Worm (Caenorhabditis elegans): ENCODE data around the gene Y55B1AR.4.

Gene Y55B1AR.4

DNA sequence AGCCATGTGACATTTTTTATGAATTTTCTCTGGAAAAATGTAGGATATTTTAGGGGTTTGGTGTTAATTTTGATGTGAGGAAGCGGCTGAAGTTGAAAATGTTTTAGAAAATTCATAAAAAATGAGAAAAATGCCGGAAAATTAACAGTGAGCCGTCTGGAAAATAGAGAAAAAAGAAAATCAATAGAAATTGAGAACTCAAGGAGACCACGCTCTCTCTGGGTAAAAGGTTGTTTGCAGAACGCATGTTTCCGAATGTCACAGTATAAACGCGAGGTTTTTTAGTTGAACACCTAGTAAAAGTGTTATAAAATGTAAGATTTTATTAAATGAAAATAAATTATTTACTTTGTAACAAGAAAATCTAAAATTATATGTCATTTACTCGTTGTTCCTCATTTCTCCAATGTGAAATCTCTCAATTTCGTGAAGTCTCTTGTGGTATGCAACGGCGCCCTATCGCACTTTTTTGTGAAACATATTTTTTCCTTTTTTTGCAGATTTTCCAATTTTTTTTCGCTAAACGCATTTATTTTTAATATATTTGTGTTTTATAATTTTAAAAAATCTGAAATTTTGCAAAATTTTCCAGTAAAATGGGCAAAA is 35.0 kb upstream of the Y55B1AR.4 start, which contains the start of the genes tag-266 and tag-267 (continued):
- peak; percentile 76 for TF ChIP-seq ztf-18 (tag; optimal IDR thresholded peaks at IDR 0.05)
- TF ChIP-seq madf-3 (GFP tag; IDR thresholded peaks at IDR 0.05), result no peak
- no peak for TF ChIP-seq lir-1 (GFP tag; conservative IDR thresholded peaks at IDR 0.05)
- 0 out of 2 replicates have a peak, but pooled peaks have one; percentile 15 for TF ChIP-seq ztf-28 (GFP tag; IDR thresholded peaks at IDR 0.05)
- no peak for TF ChIP-seq hrde-1 (tag; optimal IDR thresholded peaks at IDR 0.05; ENCODE audit: borderline replicate concordance)
- no peak for TF ChIP-seq lin-35 (GFP tag; optimal IDR thresholded peaks at IDR 0.05)
- peak in 1 of 2 experiments; percentile 16 for TF ChIP-seq rec-8 (tag; optimal IDR thresholded peaks at IDR 0.05)
- no peak for TF ChIP-seq akir-1 (GFP tag; optimal IDR thresholded peaks at IDR 0.05)
- no peak for TF ChIP-seq Y95B8A.8 (GFP tag; IDR thresholded peaks at IDR 0.05)
- no peak for TF ChIP-seq ceh-79 (tag; optimal IDR thresholded peaks at IDR 0.05)
- no peak for TF ChIP-seq zim-3 (tag; optimal IDR thresholded peaks at IDR 0.05)
- peak; percentile 59 for TF ChIP-seq unc-130 (GFP tag; optimal IDR thresholded peaks at IDR 0.05)
- TF ChIP-seq tbp1 (GFP tag; optimal IDR thresholded peaks at IDR 0.05), result peak; percentile 45
- TF ChIP-seq T26A5.8 (tag; optimal IDR thresholded peaks at IDR 0.05), result no peak
- peak; percentile 47; the same call in 1 of the 2 replicates for TF ChIP-seq aptf-2 (GFP tag; conservative IDR thresholded peaks at IDR 0.05)
- TF ChIP-seq nfya-1 (tag; optimal IDR thresholded peaks at IDR 0.05; ENCODE audit: borderline replicate concordance, insufficient read depth), result no peak
- TF ChIP-seq him-1 (tag; optimal IDR thresholded peaks at IDR 0.05), result no peak
- TF ChIP-seq D2030.7 (GFP tag; IDR thresholded peaks at IDR 0.05), result peak; percentile 54
- TF ChIP-seq mxl-1 (tag; optimal IDR thresholded peaks at IDR 0.05), result no peak
- no peak for TF ChIP-seq hlh-26 (GFP tag; conservative IDR thresholded peaks at IDR 0.05)
- TF ChIP-seq nhr-27 (tag; optimal IDR thresholded peaks at IDR 0.05), result no peak
- no peak for TF ChIP-seq zfh-2 (GFP tag; conservative IDR thresholded peaks at IDR 0.05)
- peak; percentile 48 for TF ChIP-seq snpc-1.3 (tag; optimal IDR thresholded peaks at IDR 0.05; ENCODE audit: insufficient read depth)
- TF ChIP-seq lsl-1 (GFP tag; optimal IDR thresholded peaks at IDR 0.05), result peak; percentile 47
- TF ChIP-seq dpff-1 (tag; optimal IDR thresholded peaks at IDR 0.05), result no peak
- no peak for TF ChIP-seq ztf-25 (GFP tag; IDR thresholded peaks at IDR 0.05)
- no peak for TF ChIP-seq chd-7 (tag; optimal IDR thresholded peaks at IDR 0.05)
- no peak for TF ChIP-seq ceh-58 (GFP tag; IDR thresholded peaks at IDR 0.05)
- no peak for TF ChIP-seq T07F8.4 (tag; optimal IDR thresholded peaks at IDR 0.05)
- peak; percentile 8 for TF ChIP-seq lin-54 (GFP tag; optimal IDR thresholded peaks at IDR 0.05)
- TF ChIP-seq ekl-4 (GFP tag; IDR thresholded peaks at IDR 0.05), result no peak
- no peak for TF ChIP-seq F22D6.2 (tag; optimal IDR thresholded peaks at IDR 0.05)
- no peak for TF ChIP-seq lsy-27 (tag; optimal IDR thresholded peaks at IDR 0.05; ENCODE audit: borderline replicate concordance, insufficient read depth)
- no peak for TF ChIP-seq bed-1 (GFP tag; IDR thresholded peaks at IDR 0.05)

DNA sequence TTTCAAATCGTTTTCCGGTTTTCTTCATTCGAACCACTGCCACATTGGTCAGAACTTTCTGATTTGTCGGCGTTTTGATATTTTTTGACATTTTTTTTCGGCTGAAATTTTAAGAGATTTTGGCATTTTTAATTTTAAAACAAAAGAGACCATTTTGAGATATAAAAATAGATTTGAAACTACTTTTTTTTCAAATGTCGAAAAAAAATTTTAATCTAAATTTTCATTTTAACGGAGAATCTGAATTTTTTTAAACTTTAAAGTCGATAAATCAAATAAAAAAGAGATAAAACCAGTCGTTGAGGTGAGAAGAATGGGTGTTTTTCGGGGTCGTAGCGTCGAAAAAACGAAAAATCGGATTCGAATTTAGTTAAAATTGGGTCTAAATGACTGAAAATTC is 33.0 kb upstream of the Y55B1AR.4 start, which contains the start of gene sbds-1:
Gene sbds-1 (minus strand): TSS at position 101 of the 400 bp plus-strand sequence.
- TF ChIP-seq ceh-27 (GFP tag; optimal IDR thresholded peaks at IDR 0.05) (no peak), Y53F4B.3 (GFP tag; IDR thresholded peaks at IDR 0.05) (no peak), ceh-58 (GFP tag; IDR thresholded peaks at IDR 0.05) (no peak), ztf-22 (GFP tag; optimal IDR thresholded peaks at IDR 0.05) (no peak), lin-26 (GFP tag; IDR thresholded peaks at IDR 0.05) (no peak), aptf-3 (GFP tag; IDR thresholded peaks at IDR 0.05) (no peak), attf-3 (GFP tag; conservative IDR thresholded peaks at IDR 0.05) (no peak), C17E4.6 (GFP tag; IDR thresholded peaks at IDR 0.05) (no peak), fkh-3 (tag; optimal IDR thresholded peaks at IDR 0.05) (no peak), F10E7.11 (tag; optimal IDR thresholded peaks at IDR 0.05) (no peak)
